Worm (Caenorhabditis elegans) whole organism, L4 larva: Measurements from ENCODE around the gene srh-7.

Experiments used
- D1046.2 ChIP-seq: fragments of 200-800 bp; sonication (Bioruptor generic); IDR thresholded peaks from 2 replicates; pipeline ENCODE4 v1.3.6; 2022; ENCODE audit warnings: missing genetic modification characterization, missing compliant biosample characterization
- ZK546.5 ChIP-seq, 2 experiments: sonication (generic microtip); optimal IDR thresholded peaks; 2 replicates each; lab custom pipeline; 2017; ENCODE audit warnings: missing biosample characterization in 2 of 2, missing genetic modification characterization in 2 of 2
- madf-5 ChIP-seq, 2 experiments: fragments of 200-800 bp; sonication (Bioruptor generic); IDR thresholded peaks; 2 replicates each; pipeline ENCODE4 v1.3.6; 2022; ENCODE audit warnings: missing compliant biosample characterization in 2 of 2, missing genetic modification characterization in 2 of 2
- nhr-11 ChIP-seq: fragments of 150-350 bp; optimal IDR thresholded peaks from 2 replicates; lab custom pipeline; 2014; ENCODE audit warnings: missing biosample characterization, missing genetic modification characterization
- pqm-1 ChIP-seq: sonication (generic microtip); optimal IDR thresholded peaks from 2 replicates; lab custom pipeline; 2017; ENCODE audit warnings: missing biosample characterization, missing genetic modification characterization
- snpc-4 ChIP-seq: fragments of 150-350 bp; optimal IDR thresholded peaks from 2 replicates; lab custom pipeline; 2014; ENCODE audit warnings: missing biosample characterization, missing genetic modification characterization
- ztf-11 ChIP-seq: fragments of 150-350 bp; optimal IDR thresholded peaks from 2 replicates; lab custom pipeline; 2014; ENCODE audit warnings: missing biosample characterization, missing genetic modification characterization

DNA sequence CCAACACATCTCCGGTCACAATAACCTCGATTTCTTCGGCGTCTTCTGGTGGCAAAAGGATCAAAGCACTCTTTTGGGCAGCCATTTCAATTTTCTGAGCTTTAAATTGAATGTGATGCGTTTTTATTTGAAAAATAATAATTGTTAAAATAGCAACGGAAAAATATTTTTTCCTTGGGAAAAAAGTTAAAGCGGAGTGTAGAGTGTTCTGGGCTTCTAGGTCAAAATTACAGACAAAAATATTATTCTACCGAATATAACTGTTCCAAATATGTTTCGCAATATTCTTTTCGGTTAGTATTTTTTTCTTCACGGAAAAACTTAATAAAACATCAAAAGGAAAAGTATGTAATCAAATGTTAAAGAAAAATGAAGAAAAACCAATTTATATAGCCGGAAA, 47.0 kb downstream of the srh-7 start, which contains the start of gene djr-1.2:
- TF ChIP-seq ZK546.5 (tag; optimal IDR thresholded peaks at IDR 0.05; lab: Kevin White, UChicago) (no peak), pqm-1 (tag; lab: Kevin White, UChicago) (no peak), snpc-4 (tag; lab: Kevin White, UChicago) (no peak), nhr-11 (tag; lab: Kevin White, UChicago) (no peak), madf-5 (GFP tag; IDR thresholded peaks at IDR 0.05; lab: Robert Waterston, UW) (no peak), D1046.2 (no peak), ztf-11 (no peak)
